Fruit fly (Drosophila melanogaster): ENCODE data around the gene Alp13.

Alp13 gene

dm6 chr3R:10078468-10079143 lies 3.4 kb upstream of the Alp13 start:
- TF ChIP-seq Sin3A (optimal IDR thresholded peaks at IDR 0.05) (no peak), psq (optimal IDR thresholded peaks at IDR 0.05) (no peak), insv (optimal IDR thresholded peaks at IDR 0.05) (no peak), Myc (optimal IDR thresholded peaks at IDR 0.05) (no peak), ttk (optimal IDR thresholded peaks at IDR 0.05) (no peak), h (optimal IDR thresholded peaks at IDR 0.05) (no peak)

- TF ChIP-seq psq (optimal IDR thresholded peaks at IDR 0.05) = no peak
- no peak for TF ChIP-seq insv (optimal IDR thresholded peaks at IDR 0.05)
- no peak for TF ChIP-seq h (optimal IDR thresholded peaks at IDR 0.05)
- no peak for TF ChIP-seq Sin3A (optimal IDR thresholded peaks at IDR 0.05)
- TF ChIP-seq Myc (optimal IDR thresholded peaks at IDR 0.05) = no peak
- TF ChIP-seq ttk (optimal IDR thresholded peaks at IDR 0.05) = no peak
These were observed 1.5 kb upstream of the Alp13 start for dm6 chr3R:10076665-10077064.

DNA sequence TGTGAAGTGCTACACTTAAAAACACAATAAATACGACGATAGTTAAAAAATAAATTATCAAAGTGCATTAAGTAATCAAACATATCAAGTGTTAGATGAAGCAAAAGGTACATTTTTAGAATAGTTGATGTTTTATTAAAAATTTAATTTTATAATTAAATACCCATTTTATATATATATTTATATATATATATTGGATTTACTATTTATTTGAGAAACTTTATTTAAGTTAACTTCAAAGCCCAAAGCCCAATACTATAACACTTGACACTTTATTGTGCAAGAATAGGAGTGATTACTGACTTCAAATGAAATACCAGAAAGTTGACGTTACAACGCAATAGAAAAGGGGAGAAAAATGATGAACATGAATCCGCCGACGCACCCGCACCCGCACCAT lies 4.4 kb downstream of the Alp13 start, which contains the start of gene nerfin-2:
nerfin-2 (plus strand) TSS at position 301 of the 400 bp plus-strand sequence.
- TF ChIP-seq insv (optimal IDR thresholded peaks at IDR 0.05) (no peak), psq (optimal IDR thresholded peaks at IDR 0.05) (no peak), Myc (optimal IDR thresholded peaks at IDR 0.05) (no peak), ttk (optimal IDR thresholded peaks at IDR 0.05) (no peak), Sin3A (optimal IDR thresholded peaks at IDR 0.05) (no peak), h (optimal IDR thresholded peaks at IDR 0.05) (no peak)

DNA sequence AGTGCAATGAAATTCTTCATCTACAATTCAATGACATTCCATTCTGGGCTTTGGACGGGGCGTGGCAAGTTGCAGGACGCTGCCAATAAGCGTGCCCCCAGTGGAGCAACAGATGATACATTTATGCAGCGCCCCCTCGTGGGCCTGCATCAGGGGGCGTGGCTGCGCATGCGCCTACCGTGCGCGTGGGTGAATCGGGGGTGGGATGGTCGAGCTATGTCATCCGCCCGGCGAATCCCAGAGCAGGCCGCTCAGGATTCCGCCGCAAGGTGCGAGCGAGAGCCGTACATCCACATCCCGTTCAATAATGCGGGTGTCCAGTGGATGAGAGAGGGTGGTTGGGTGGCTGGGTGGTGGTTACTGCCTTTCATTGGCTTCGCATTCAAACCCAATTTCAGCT lies 5.0 kb downstream of the Alp13 start:
- TF ChIP-seq h (optimal IDR thresholded peaks at IDR 0.05) = no peak
- TF ChIP-seq insv (optimal IDR thresholded peaks at IDR 0.05) = no peak
- TF ChIP-seq ttk (optimal IDR thresholded peaks at IDR 0.05) = no peak
- no peak for TF ChIP-seq Sin3A (optimal IDR thresholded peaks at IDR 0.05)
- TF ChIP-seq Myc (optimal IDR thresholded peaks at IDR 0.05) = no peak
- TF ChIP-seq psq (optimal IDR thresholded peaks at IDR 0.05) = no peak

DNA sequence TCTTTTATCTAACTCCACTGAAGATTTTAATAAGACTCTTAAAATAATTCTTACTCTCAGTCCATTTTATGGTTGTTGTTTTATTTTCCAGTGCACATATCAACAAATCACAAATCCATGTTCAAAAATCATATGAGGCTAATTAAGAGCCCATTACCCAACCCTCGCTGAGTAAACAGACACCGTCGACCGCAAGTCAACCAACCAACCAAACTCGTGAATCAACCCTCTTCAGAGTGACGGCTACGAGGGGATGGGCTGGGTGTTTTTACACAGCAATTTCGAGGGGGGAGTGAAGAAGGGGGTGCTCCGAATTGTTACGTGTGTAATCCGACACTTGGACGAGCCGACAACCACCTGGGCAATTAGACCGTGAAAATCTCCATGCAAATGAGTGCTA lies 6.4 kb downstream of the Alp13 start:
- TF ChIP-seq psq (optimal IDR thresholded peaks at IDR 0.05) (no peak), Myc (optimal IDR thresholded peaks at IDR 0.05) (no peak), h (optimal IDR thresholded peaks at IDR 0.05) (no peak), Sin3A (optimal IDR thresholded peaks at IDR 0.05) (no peak), ttk (optimal IDR thresholded peaks at IDR 0.05) (no peak), insv (optimal IDR thresholded peaks at IDR 0.05) (no peak)

DNA sequence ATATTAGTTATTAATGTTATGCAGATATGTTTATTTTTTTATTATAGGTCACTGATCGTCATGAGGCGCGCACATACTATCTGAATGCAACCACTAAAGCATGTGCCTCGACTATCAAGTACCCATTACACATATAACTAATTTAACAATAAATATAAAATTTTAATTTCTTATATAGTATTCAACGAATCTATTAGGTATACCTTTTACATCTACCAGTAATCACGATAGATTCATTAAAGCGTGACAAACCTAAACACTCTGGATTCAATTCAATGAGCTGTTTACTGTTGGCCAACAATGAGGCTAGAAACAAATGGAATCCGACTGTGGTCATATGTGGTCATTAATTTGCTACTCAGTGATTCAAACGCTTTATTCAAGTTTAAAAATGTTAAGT lies 7.6 kb downstream of the Alp13 start, which contains the start of gene CG33784:
CG33784 (plus strand) TSS at position 301 of the 400 bp plus-strand sequence.
- no peak for TF ChIP-seq psq (optimal IDR thresholded peaks at IDR 0.05)
- no peak for TF ChIP-seq insv (optimal IDR thresholded peaks at IDR 0.05)
- TF ChIP-seq ttk (optimal IDR thresholded peaks at IDR 0.05) = no peak
- no peak for TF ChIP-seq Sin3A (optimal IDR thresholded peaks at IDR 0.05)
- no peak for TF ChIP-seq Myc (optimal IDR thresholded peaks at IDR 0.05)
- no peak for TF ChIP-seq h (optimal IDR thresholded peaks at IDR 0.05)

dm6 chr3R:10066470-10066869 lies 8.7 kb downstream of the Alp13 start, which contains the start of gene CG33783:
CG33783 (plus strand) TSS chr3R:10066770.
- TF ChIP-seq ttk (optimal IDR thresholded peaks at IDR 0.05) (no peak), Myc (optimal IDR thresholded peaks at IDR 0.05) (no peak), Sin3A (optimal IDR thresholded peaks at IDR 0.05) (no peak), insv (optimal IDR thresholded peaks at IDR 0.05) (no peak), h (optimal IDR thresholded peaks at IDR 0.05) (no peak), psq (optimal IDR thresholded peaks at IDR 0.05) (no peak)

DNA sequence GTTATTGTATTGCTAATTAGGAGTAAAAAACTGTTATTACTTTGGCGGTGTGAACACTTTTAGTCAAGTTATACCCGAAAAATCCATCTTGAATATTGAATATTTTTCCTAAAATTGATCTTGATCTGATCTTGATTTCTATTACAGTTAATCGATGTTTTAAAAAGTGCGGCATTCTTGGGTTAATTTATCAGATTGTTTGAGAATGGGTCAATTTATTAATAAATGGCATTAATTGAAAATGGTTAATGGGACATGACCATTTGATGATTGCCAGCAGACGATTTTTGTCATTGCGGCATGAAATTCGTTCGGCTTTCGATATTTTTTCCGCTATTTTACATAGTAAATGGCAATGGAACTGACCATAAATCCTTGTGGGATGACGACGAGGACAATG lies 11.5 kb downstream of the Alp13 start, which contains the start of gene CG33631:
CG33631 (plus strand) TSS at position 301 of the 400 bp plus-strand sequence.
- TF ChIP-seq h (optimal IDR thresholded peaks at IDR 0.05) = no peak
- TF ChIP-seq Sin3A (optimal IDR thresholded peaks at IDR 0.05) = no peak
- TF ChIP-seq Myc (optimal IDR thresholded peaks at IDR 0.05) = no peak
- no peak for TF ChIP-seq ttk (optimal IDR thresholded peaks at IDR 0.05)

DNA sequence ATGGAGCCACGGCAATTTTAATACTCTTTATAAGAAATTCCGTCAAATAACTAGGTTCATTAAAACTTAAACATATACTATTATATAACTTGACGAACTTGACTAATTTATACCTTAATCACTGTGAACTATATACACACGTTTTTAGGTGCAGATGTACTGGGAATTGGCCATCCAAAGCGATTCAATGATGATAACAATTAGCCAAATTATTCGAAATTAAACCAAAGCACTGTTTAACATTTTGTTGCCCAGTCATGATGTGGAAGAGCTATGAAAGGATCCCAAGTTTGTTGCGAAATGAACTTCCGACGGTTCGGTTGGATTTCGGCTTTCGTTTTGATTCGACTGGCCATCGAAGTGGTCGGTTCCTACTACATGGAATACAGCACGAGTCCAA lies 12.8 kb downstream of the Alp13 start, which contains the start of gene CG33630:
CG33630 (plus strand) TSS at position 301 of the 400 bp plus-strand sequence.
- no peak for TF ChIP-seq insv (optimal IDR thresholded peaks at IDR 0.05)
- TF ChIP-seq h (optimal IDR thresholded peaks at IDR 0.05) = no peak
- no peak for TF ChIP-seq ttk (optimal IDR thresholded peaks at IDR 0.05)
- TF ChIP-seq Sin3A (optimal IDR thresholded peaks at IDR 0.05) = no peak
- no peak for TF ChIP-seq Myc (optimal IDR thresholded peaks at IDR 0.05)
- no peak for TF ChIP-seq psq (optimal IDR thresholded peaks at IDR 0.05)

DNA sequence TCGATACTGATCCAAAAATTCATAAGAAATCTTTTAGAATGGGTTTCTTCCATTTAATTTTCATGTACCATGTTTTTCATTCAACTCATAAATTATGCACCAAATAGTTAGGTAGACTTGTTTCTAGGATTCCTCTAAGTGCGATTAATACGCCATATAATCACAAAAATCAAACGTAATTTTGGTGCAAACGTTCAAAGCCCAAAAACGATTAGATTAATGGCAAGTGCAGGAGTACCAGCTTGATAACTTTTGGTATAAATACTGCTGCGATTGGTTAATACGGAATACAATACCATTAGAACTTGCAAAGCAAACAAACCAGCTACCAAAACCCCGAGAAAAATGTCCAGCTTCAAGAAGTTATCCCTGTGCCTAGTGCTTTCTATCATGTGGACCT lies 15.2 kb downstream of the Alp13 start, which contains the start of gene Npc2c:
Npc2c (plus strand) TSS at position 301 of the 400 bp plus-strand sequence.
- TF ChIP-seq psq (optimal IDR thresholded peaks at IDR 0.05) = no peak
- TF ChIP-seq Sin3A (optimal IDR thresholded peaks at IDR 0.05) = no peak
- TF ChIP-seq ttk (optimal IDR thresholded peaks at IDR 0.05) = no peak
- no peak for TF ChIP-seq insv (optimal IDR thresholded peaks at IDR 0.05)
- no peak for TF ChIP-seq h (optimal IDR thresholded peaks at IDR 0.05)
- no peak for TF ChIP-seq Myc (optimal IDR thresholded peaks at IDR 0.05)

- TF ChIP-seq psq (optimal IDR thresholded peaks at IDR 0.05) = no peak
- no peak for TF ChIP-seq Myc (optimal IDR thresholded peaks at IDR 0.05)
- TF ChIP-seq insv (optimal IDR thresholded peaks at IDR 0.05) = no peak
- no peak for TF ChIP-seq h (optimal IDR thresholded peaks at IDR 0.05)
- no peak for TF ChIP-seq Sin3A (optimal IDR thresholded peaks at IDR 0.05)
- no peak for TF ChIP-seq ttk (optimal IDR thresholded peaks at IDR 0.05)
These were observed 15.8 kb downstream of the Alp13 start for dm6 chr3R:10059358-10059757.

DNA sequence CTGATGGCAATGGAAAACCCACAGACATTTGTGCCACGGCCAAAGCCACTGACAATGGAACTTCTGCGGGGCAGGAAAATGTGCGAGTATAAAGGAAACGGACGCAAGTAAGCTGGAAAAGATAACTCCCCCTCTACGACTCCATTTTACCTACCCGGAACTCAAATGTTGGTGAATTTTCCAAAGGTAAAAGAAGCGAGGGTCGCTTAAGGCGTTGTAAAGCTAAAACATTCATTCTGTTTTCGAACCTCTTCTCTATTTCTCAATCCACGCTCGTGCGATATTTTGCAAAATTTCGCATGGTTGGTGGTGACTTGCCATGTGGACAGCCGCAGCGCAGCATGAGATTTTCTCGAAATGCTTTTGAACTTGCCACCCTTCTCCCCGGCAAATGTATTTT lies 18.5 kb downstream of the Alp13 start:
- TF ChIP-seq Sin3A (optimal IDR thresholded peaks at IDR 0.05) (no peak), ttk (optimal IDR thresholded peaks at IDR 0.05) (no peak), insv (optimal IDR thresholded peaks at IDR 0.05) (no peak), psq (optimal IDR thresholded peaks at IDR 0.05) (no peak), h (optimal IDR thresholded peaks at IDR 0.05) (no peak), Myc (optimal IDR thresholded peaks at IDR 0.05) (no peak)

Measured in Kc167 (cell line).